Worm (Caenorhabditis elegans) whole organism, L1 larva: ENCODE results near the gene F20D6.12.
A peak's percentile ranks its signal among the peaks of the same experiment; 100 is the strongest.

Experiments used
- C04F5.9 ChIP-seq: sonication (generic microtip); optimal IDR thresholded peaks from 2 replicates; lab custom pipeline; 2016; ENCODE audit warnings: missing genetic modification characterization, missing compliant biosample characterization
- C34B4.2 ChIP-seq: sonication (generic microtip); optimal IDR thresholded peaks from 2 replicates; lab custom pipeline; 2017; ENCODE audit warnings: mild to moderate bottlenecking, missing genetic modification characterization, missing compliant biosample characterization
- F16B12.6 ChIP-seq: fragments of 150-350 bp; optimal IDR thresholded peaks from 2 replicates; lab custom pipeline; 2014; ENCODE audit warnings: missing biosample characterization, missing genetic modification characterization
- Y116A8C.19 ChIP-seq: sonication (generic microtip); optimal IDR thresholded peaks from 2 replicates; lab custom pipeline; 2016; ENCODE audit warnings: missing compliant biosample characterization, missing genetic modification characterization, borderline replicate concordance
- alr-1 ChIP-seq: fragments of 200-800 bp; sonication (Bioruptor generic); optimal IDR thresholded peaks from 2 replicates; lab custom pipeline; 2018; ENCODE audit warnings: borderline replicate concordance, mild to moderate bottlenecking, missing genetic modification characterization, missing compliant biosample characterization
- aly-2 ChIP-seq: fragments of 150-350 bp; optimal IDR thresholded peaks from 2 replicates; lab custom pipeline; 2014; ENCODE audit warnings: missing biosample characterization, missing genetic modification characterization
- ama-1 ChIP-seq: fragments of 150-350 bp; optimal IDR thresholded peaks from 2 replicates; lab custom pipeline; 2014
- blmp-1 ChIP-seq: fragments of 150-350 bp; optimal IDR thresholded peaks from 2 replicates; lab custom pipeline; 2014; ENCODE audit warnings: missing biosample characterization, missing genetic modification characterization
- ceh-63 ChIP-seq: fragments of 200-800 bp; sonication (Bioruptor generic); optimal IDR thresholded peaks from 2 replicates; lab custom pipeline; 2018; ENCODE audit warnings: mild to moderate bottlenecking, missing genetic modification characterization, missing compliant biosample characterization
- ceh-82 ChIP-seq, 3 experiments: fragments of 150-350 bp in 1 of 3; sonication (generic microtip) in 2 of 3; optimal IDR thresholded peaks; 2 replicates each; lab custom pipeline; 2014 to 2017; ENCODE audit warnings: missing biosample characterization in 3 of 3, missing genetic modification characterization in 3 of 3
- ceh-88 ChIP-seq: fragments of 200-800 bp; sonication (Bioruptor generic); IDR thresholded peaks from 2 replicates; pipeline ENCODE4 v1.3.6; 2022; ENCODE audit warnings: missing genetic modification characterization, missing compliant biosample characterization
- ceh-90 ChIP-seq: sonication (generic microtip); optimal IDR thresholded peaks from 2 replicates; lab custom pipeline; 2016; ENCODE audit warnings: missing genetic modification characterization, missing compliant biosample characterization
- ces-1 ChIP-seq: fragments of 150-350 bp; optimal IDR thresholded peaks from 2 replicates; lab custom pipeline; 2014; ENCODE audit warnings: missing biosample characterization, missing genetic modification reagents, missing genetic modification characterization
- dsc-1 ChIP-seq: sonication (generic microtip); optimal IDR thresholded peaks from 2 replicates; lab custom pipeline; 2016; ENCODE audit warnings: mild to moderate bottlenecking, missing genetic modification characterization, missing compliant biosample characterization
- efl-3 ChIP-seq: fragments of 200-800 bp; sonication (Bioruptor generic); optimal IDR thresholded peaks from 2 replicates; lab custom pipeline; 2018; ENCODE audit warnings: mild to moderate bottlenecking, missing genetic modification characterization, missing compliant biosample characterization
- elt-2 ChIP-seq: sonication (generic microtip); optimal IDR thresholded peaks from 2 replicates; lab custom pipeline; 2016; ENCODE audit warnings: missing genetic modification characterization, mild to moderate bottlenecking, inconsistent platforms, missing compliant biosample characterization, missing genetic modification reagents
- elt-3 ChIP-seq, 6 experiments: fragments of 150-350 bp in 1 of 6; sonication (generic microtip); optimal IDR thresholded peaks; 2 replicates each; lab custom pipeline; 2017 to 2018; ENCODE audit warnings: missing biosample characterization in 6 of 6, missing genetic modification characterization in 6 of 6, inconsistent platforms in 1 of 6
- ets-5 ChIP-seq: fragments of 200-800 bp; sonication (Bioruptor generic); IDR thresholded peaks from 2 replicates; pipeline ENCODE4 v1.3.6; 2022; ENCODE audit warnings: missing genetic modification characterization, missing compliant biosample characterization
- fkh-10 ChIP-seq: sonication (generic microtip); optimal IDR thresholded peaks from 2 replicates; lab custom pipeline; 2017; ENCODE audit warnings: missing biosample characterization, missing genetic modification reagents, missing genetic modification characterization
- fkh-4 ChIP-seq: sonication (generic microtip); optimal IDR thresholded peaks from 2 replicates; lab custom pipeline; 2016; ENCODE audit warnings: missing compliant biosample characterization, missing genetic modification characterization, borderline replicate concordance
- fkh-8 ChIP-seq: sonication (generic microtip); optimal IDR thresholded peaks from 2 replicates; lab custom pipeline; 2016; ENCODE audit warnings: mild to moderate bottlenecking, missing genetic modification characterization, missing compliant biosample characterization
- grh-1 ChIP-seq: fragments of 200-800 bp; sonication (Bioruptor generic); IDR thresholded peaks from 2 replicates; pipeline ENCODE4 v1.3.6; 2022; ENCODE audit warnings: missing genetic modification reagents, missing genetic modification characterization, missing compliant biosample characterization
- irx-1 ChIP-seq: sonication (generic microtip); optimal IDR thresholded peaks from 2 replicates; lab custom pipeline; 2016; ENCODE audit warnings: missing genetic modification characterization, missing compliant biosample characterization
- isw-1 ChIP-seq: fragments of 200-800 bp; sonication (Bioruptor generic); IDR thresholded peaks from 2 replicates; pipeline ENCODE4 v1.3.6; 2022; ENCODE audit warnings: missing genetic modification characterization, missing compliant biosample characterization
- jun-1 ChIP-seq: fragments of 150-350 bp; optimal IDR thresholded peaks from 2 replicates; lab custom pipeline; 2014; ENCODE audit warnings: missing biosample characterization, missing genetic modification reagents, missing genetic modification characterization
- lin-15B ChIP-seq: fragments of 150-350 bp; sonication (generic microtip); optimal IDR thresholded peaks from 3 replicates; lab custom pipeline; 2014; ENCODE audit warnings: missing biosample characterization, missing genetic modification characterization
- lir-3 ChIP-seq: sonication (generic microtip); optimal IDR thresholded peaks from 2 replicates; lab custom pipeline; 2016; ENCODE audit warnings: mild to moderate bottlenecking, missing genetic modification characterization, moderate library complexity, missing compliant biosample characterization; ENCODE audit not compliant: poor library complexity
- lsy-2 ChIP-seq, 2 experiments: fragments of 150-350 bp; optimal IDR thresholded peaks; 2 replicates each; lab custom pipeline; 2014; ENCODE audit warnings: missing biosample characterization in 2 of 2, missing genetic modification characterization in 2 of 2
- mdl-1 ChIP-seq, 2 experiments: fragments of 150-350 bp; optimal IDR thresholded peaks; 2 replicates each; lab custom pipeline; 2014 to 2017; ENCODE audit warnings: missing biosample characterization in 2 of 2, missing genetic modification characterization in 2 of 2, inconsistent platforms in 1 of 2
- mep-1 ChIP-seq: fragments of 150-350 bp; optimal IDR thresholded peaks from 2 replicates; lab custom pipeline; 2014; ENCODE audit warnings: missing biosample characterization, missing genetic modification characterization
- nhr-12 ChIP-seq: sonication (generic microtip); optimal IDR thresholded peaks from 2 replicates; lab custom pipeline; 2017; ENCODE audit warnings: missing biosample characterization, missing genetic modification characterization
- nhr-47 ChIP-seq: sonication (generic microtip); optimal IDR thresholded peaks from 2 replicates; lab custom pipeline; 2016; ENCODE audit warnings: mild to moderate bottlenecking, missing genetic modification characterization, moderate library complexity, missing compliant biosample characterization
- nhr-71 ChIP-seq: sonication (generic microtip); optimal IDR thresholded peaks from 2 replicates; lab custom pipeline; 2016; ENCODE audit warnings: mild to moderate bottlenecking, missing genetic modification characterization, moderate library complexity, missing compliant biosample characterization
- nhr-76 ChIP-seq: sonication (generic microtip); optimal IDR thresholded peaks from 2 replicates; lab custom pipeline; 2017; ENCODE audit warnings: missing biosample characterization, missing genetic modification characterization
- nhr-84 ChIP-seq: sonication (generic microtip); optimal IDR thresholded peaks from 2 replicates; lab custom pipeline; 2017; ENCODE audit warnings: missing biosample characterization, missing genetic modification characterization
- nhr-85 ChIP-seq: sonication (generic microtip); peaks from one replicate; lab custom pipeline; 2016; ENCODE audit warnings: missing genetic modification characterization, inconsistent platforms, missing compliant biosample characterization
- nhr-90 ChIP-seq: sonication (generic microtip); optimal IDR thresholded peaks from 2 replicates; lab custom pipeline; 2016; ENCODE audit warnings: mild to moderate bottlenecking, missing genetic modification characterization, missing compliant biosample characterization; ENCODE audit not compliant: poor library complexity
- pax-3 ChIP-seq: fragments of 200-800 bp; sonication (Bioruptor generic); optimal IDR thresholded peaks from 2 replicates; lab custom pipeline; 2018; ENCODE audit warnings: mild to moderate bottlenecking, missing genetic modification characterization, moderate library complexity, missing compliant biosample characterization
- pqm-1 ChIP-seq: sonication (generic microtip); optimal IDR thresholded peaks from 3 replicates; lab custom pipeline; 2017; ENCODE audit warnings: missing biosample characterization, missing genetic modification characterization
- rnt-1 ChIP-seq: sonication (generic microtip); optimal IDR thresholded peaks from 2 replicates; lab custom pipeline; 2016; ENCODE audit warnings: mild to moderate bottlenecking, missing genetic modification characterization, moderate library complexity, missing compliant biosample characterization
- skn-1 ChIP-seq: fragments of 150-350 bp; optimal IDR thresholded peaks from 2 replicates; lab custom pipeline; 2014; ENCODE audit warnings: missing biosample characterization, missing genetic modification characterization
- snu-23 ChIP-seq: sonication (generic microtip); optimal IDR thresholded peaks from 2 replicates; lab custom pipeline; 2016; ENCODE audit warnings: missing genetic modification characterization, missing compliant biosample characterization
- sox-4 ChIP-seq: sonication (generic microtip); optimal IDR thresholded peaks from 2 replicates; lab custom pipeline; 2016; ENCODE audit warnings: missing genetic modification characterization, missing compliant biosample characterization
- sptf-1 ChIP-seq: fragments of 150-350 bp; optimal IDR thresholded peaks from 2 replicates; lab custom pipeline; 2014; ENCODE audit warnings: missing biosample characterization, missing genetic modification characterization
- tbx-2 ChIP-seq: sonication (generic microtip); optimal IDR thresholded peaks from 2 replicates; lab custom pipeline; 2016; ENCODE audit warnings: missing genetic modification characterization, missing compliant biosample characterization
- tlp-1 ChIP-seq: fragments of 150-350 bp; optimal IDR thresholded peaks from 2 replicates; lab custom pipeline; 2014; ENCODE audit warnings: missing biosample characterization, missing genetic modification characterization
- unc-30 ChIP-seq: sonication (generic microtip); optimal IDR thresholded peaks from 2 replicates; lab custom pipeline; 2017; ENCODE audit warnings: missing biosample characterization, missing genetic modification characterization
- unc-62 ChIP-seq: fragments of 150-350 bp; optimal IDR thresholded peaks from 2 replicates; lab custom pipeline; 2014; ENCODE audit warnings: missing biosample characterization, missing genetic modification reagents, missing genetic modification characterization
- unc-86 ChIP-seq: sonication (generic microtip); optimal IDR thresholded peaks from 2 replicates; lab custom pipeline; 2016; ENCODE audit warnings: missing genetic modification characterization, missing compliant biosample characterization
- vab-15 ChIP-seq: sonication (generic microtip); optimal IDR thresholded peaks from 2 replicates; lab custom pipeline; 2017; ENCODE audit warnings: missing genotype, mild to moderate bottlenecking, missing genetic modification characterization, missing compliant biosample characterization
- zag-1 ChIP-seq: fragments of 150-350 bp; optimal IDR thresholded peaks from 2 replicates; lab custom pipeline; 2014; ENCODE audit warnings: missing biosample characterization, missing genetic modification characterization
- zip-4 ChIP-seq: fragments of 200-800 bp; sonication (Bioruptor generic); optimal IDR thresholded peaks from 2 replicates; lab custom pipeline; 2018; ENCODE audit warnings: mild to moderate bottlenecking, missing genetic modification characterization, moderate library complexity, missing compliant biosample characterization

Gene F20D6.12

DNA sequence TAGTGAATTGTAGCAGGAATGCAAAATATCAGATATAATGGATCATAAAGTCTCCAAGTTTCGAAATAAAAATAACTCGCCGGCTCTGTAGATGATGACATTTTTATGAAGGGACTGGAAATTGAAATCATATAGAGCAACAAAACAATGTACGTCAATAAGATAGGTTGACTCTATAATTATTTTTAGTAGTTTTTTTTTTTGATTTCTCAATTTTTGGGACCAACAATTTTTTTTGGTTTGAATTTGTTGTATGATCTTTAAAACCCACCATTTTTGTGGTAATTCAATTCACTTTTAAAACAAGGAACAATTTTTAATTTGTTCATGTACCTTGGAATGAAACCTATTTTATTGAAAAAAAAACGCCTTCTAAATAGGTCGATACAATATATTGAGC lies at the start of gene F20D6.12:
Gene F20D6.12 (minus strand): TSS at position 101 of the 400 bp plus-strand sequence.
- TF ChIP-seq tbx-2 (tag; lab: Kevin White, UChicago): no peak
- TF ChIP-seq C04F5.9 (tag; lab: Kevin White, UChicago): no peak
- TF ChIP-seq nhr-47: no peak
- no peak for TF ChIP-seq sptf-1 (tag; lab: Kevin White, UChicago)
- no peak for TF ChIP-seq ceh-90
- TF ChIP-seq efl-3 (GFP tag; lab: Kevin White, UChicago): no peak
- no peak for TF ChIP-seq pax-3 (tag; lab: Kevin White, UChicago)
- no peak for TF ChIP-seq nhr-84
- TF ChIP-seq ceh-88 (GFP tag; lab: Robert Waterston, UW): no peak
- no peak for TF ChIP-seq zag-1 (tag; lab: Kevin White, UChicago)
- no peak for TF ChIP-seq skn-1 (tag; lab: Kevin White, UChicago)
- TF ChIP-seq rnt-1: no peak
- TF ChIP-seq vab-15 (tag; lab: Kevin White, UChicago): no peak
- TF ChIP-seq blmp-1 (tag; lab: Kevin White, UChicago): no peak
- TF ChIP-seq fkh-10 (GFP tag; lab: Kevin White, UChicago): no peak
- no peak for TF ChIP-seq aly-2 (tag; lab: Kevin White, UChicago)
- no peak for TF ChIP-seq nhr-12 (tag; lab: Kevin White, UChicago)
- TF ChIP-seq nhr-76: no peak
- TF ChIP-seq unc-62: no peak
- no peak for TF ChIP-seq jun-1 (tag; lab: Kevin White, UChicago)
- TF ChIP-seq, all 84 proteins: peak for 0

DNA sequence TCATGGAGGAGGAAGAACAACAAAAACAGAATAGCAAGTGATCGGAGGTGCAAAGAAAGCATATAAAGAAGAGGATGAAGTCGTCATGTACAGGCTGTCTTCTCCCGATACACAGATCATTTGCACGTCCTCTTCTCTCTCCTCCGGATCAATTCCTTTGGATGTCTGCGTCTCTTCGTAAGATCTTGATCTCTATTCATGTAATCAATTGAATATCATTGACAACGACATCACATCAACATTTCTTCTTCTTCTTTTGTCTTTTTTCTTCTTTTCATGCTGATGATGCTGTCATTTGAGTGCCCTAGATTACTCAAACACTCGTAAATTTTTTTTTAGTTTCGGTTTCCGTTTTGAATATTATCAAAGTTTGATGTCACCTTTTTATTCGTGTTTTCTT lies 48.4 kb upstream of the F20D6.12 start, which contains the start of gene rol-3:
Gene rol-3 (minus strand): TSS at position 120 of the 400 bp plus-strand sequence.
- TF ChIP-seq snu-23 (GFP tag; lab: Kevin White, UChicago) (peak; percentile 44), grh-1 (GFP tag; lab: Robert Waterston, UW) (no peak), zip-4 (GFP tag; lab: Kevin White, UChicago) (no peak), ces-1 (GFP tag; lab: Kevin White, UChicago) (no peak), irx-1 (no peak), C04F5.9 (tag; lab: Kevin White, UChicago) (no peak), alr-1 (tag; lab: Kevin White, UChicago) (no peak), ceh-63 (GFP tag; lab: Kevin White, UChicago) (no peak), mdl-1 (tag; optimal IDR thresholded peaks at IDR 0.05; lab: Kevin White, UChicago) (no peak), ceh-90 (no peak), efl-3 (GFP tag; lab: Kevin White, UChicago) (no peak), lsy-2 (tag; optimal IDR thresholded peaks at IDR 0.05; lab: Kevin White, UChicago) (no peak), dsc-1 (tag; lab: Kevin White, UChicago) (no peak), nhr-85 (tag; lab: Kevin White, UChicago) (peak; percentile 63), lin-15B (no peak), isw-1 (GFP tag; lab: Robert Waterston, UW) (no peak), pqm-1 (no peak), mep-1 (tag; lab: Kevin White, UChicago) (peak; percentile 9), nhr-90 (no peak), pax-3 (tag; lab: Kevin White, UChicago) (no peak), tlp-1 (tag; lab: Kevin White, UChicago) (no peak), ceh-82 (tag; optimal IDR thresholded peaks at IDR 0.05; lab: Kevin White, UChicago) (no peak), ets-5 (GFP tag; lab: Robert Waterston, UW) (no peak), ama-1 (lab: Kevin White, UChicago) (no peak), unc-86 (no peak), fkh-8 (tag; lab: Kevin White, UChicago) (no peak), fkh-10 (GFP tag; lab: Kevin White, UChicago) (no peak), ceh-88 (GFP tag; lab: Robert Waterston, UW) (no peak), lir-3 (tag; lab: Kevin White, UChicago) (no peak), vab-15 (tag; lab: Kevin White, UChicago) (no peak), nhr-71 (tag; lab: Kevin White, UChicago) (peak; percentile 18), elt-3 (tag; optimal IDR thresholded peaks at IDR 0.05; lab: Kevin White, UChicago) (peak in 4 of 6 experiments; percentile 15 to 63 (median 26)), fkh-4 (no peak), Y116A8C.19 (tag; lab: Kevin White, UChicago) (no peak), elt-2 (tag; lab: Kevin White, UChicago) (no peak), C34B4.2 (tag; lab: Kevin White, UChicago) (no peak), unc-30 (tag; lab: Kevin White, UChicago) (no peak), F16B12.6 (tag; lab: Kevin White, UChicago) (no peak), nhr-84 (no peak), sox-4 (tag; lab: Kevin White, UChicago) (no peak)
